Worm (Caenorhabditis elegans) whole organism, L4 larva: ENCODE data around the gene F53F4.12.

ENCODE experiments used
- D1046.2 ChIP-seq: fragments of 200-800 bp; sonication (Bioruptor generic); IDR thresholded peaks from 2 replicates; pipeline ENCODE4 v1.3.6; 2022; ENCODE audit warnings: missing genetic modification characterization, missing compliant biosample characterization
- R02D3.7 ChIP-seq: fragments of 150-350 bp; sonication (generic microtip); optimal IDR thresholded peaks from 3 replicates; lab custom pipeline; 2014; ENCODE audit warnings: missing biosample characterization, missing genetic modification characterization
- T20F7.1 ChIP-seq: fragments of 200-800 bp; sonication (Bioruptor generic); optimal IDR thresholded peaks from 2 replicates; lab custom pipeline; 2018; ENCODE audit warnings: mild to moderate bottlenecking, missing genetic modification characterization, missing compliant biosample characterization
- Y48G9A.11 ChIP-seq: fragments of 200-800 bp; sonication (Bioruptor generic); IDR thresholded peaks from 2 replicates; pipeline ENCODE4 v1.3.6; 2022; ENCODE audit warnings: missing genetic modification reagents, missing genetic modification characterization, missing compliant biosample characterization
- Y5F2A.4 ChIP-seq: fragments of 200-800 bp; sonication (Bioruptor generic); optimal IDR thresholded peaks from 2 replicates; lab custom pipeline; 2018; ENCODE audit warnings: mild to moderate bottlenecking, missing genetic modification characterization, missing compliant biosample characterization
- aha-1 ChIP-seq: fragments of 150-350 bp; peaks from one replicate; lab custom pipeline; 2014; ENCODE audit warnings: missing biosample characterization, missing genetic modification characterization
- ama-1 ChIP-seq: fragments of 150-350 bp; optimal IDR thresholded peaks from 2 replicates; lab custom pipeline; 2014; ENCODE audit warnings: inconsistent platforms, mixed read lengths
- cey-2 ChIP-seq: sonication (generic microtip); optimal IDR thresholded peaks from 3 replicates; lab custom pipeline; 2017; ENCODE audit warnings: missing genetic modification characterization, mild to moderate bottlenecking, missing compliant biosample characterization, antibody characterized with exemption, borderline replicate concordance; ENCODE audit not compliant: insufficient read depth
- ctbp-1 ChIP-seq: fragments of 200-800 bp; sonication (Bioruptor generic); IDR thresholded peaks from 2 replicates; pipeline ENCODE4 v1.3.6; 2022; ENCODE audit warnings: missing genetic modification reagents, missing genetic modification characterization, missing compliant biosample characterization
- dve-1 ChIP-seq: sonication (generic microtip); optimal IDR thresholded peaks from 2 replicates; lab custom pipeline; 2017; ENCODE audit warnings: antibody characterized with exemption, mild to moderate bottlenecking, missing genetic modification characterization, missing compliant biosample characterization; ENCODE audit not compliant: insufficient read depth
- hlh-11 ChIP-seq: fragments of 200-800 bp; sonication (Bioruptor generic); optimal IDR thresholded peaks from 2 replicates; lab custom pipeline; 2018; ENCODE audit warnings: mild to moderate bottlenecking, missing genetic modification characterization, missing compliant biosample characterization
- hlh-30 ChIP-seq: sonication (generic microtip); optimal IDR thresholded peaks from 2 replicates; lab custom pipeline; 2017; ENCODE audit warnings: antibody characterized with exemption, mild to moderate bottlenecking, missing genetic modification characterization, missing compliant biosample characterization; ENCODE audit not compliant: insufficient read depth
- hmg-1.1 ChIP-seq: fragments of 200-800 bp; sonication (Bioruptor generic); IDR thresholded peaks from 2 replicates; pipeline ENCODE4 v1.3.6; 2022; ENCODE audit warnings: missing genetic modification reagents, missing genetic modification characterization, missing compliant biosample characterization
- jun-1 ChIP-seq: fragments of 150-350 bp; optimal IDR thresholded peaks from 2 replicates; lab custom pipeline; 2014; ENCODE audit warnings: missing biosample characterization, missing genetic modification reagents, missing genetic modification characterization
- lim-7 ChIP-seq: fragments of 200-800 bp; sonication (Bioruptor generic); IDR thresholded peaks from 2 replicates; pipeline ENCODE4 v1.3.6; 2022; ENCODE audit warnings: missing genetic modification characterization, missing compliant biosample characterization
- lin-1 ChIP-seq: fragments of 200-800 bp; sonication (Bioruptor generic); IDR thresholded peaks from 2 replicates; pipeline ENCODE4 v1.3.6; 2022; ENCODE audit warnings: missing genetic modification reagents, missing genetic modification characterization, missing compliant biosample characterization
- lin-38 ChIP-seq: fragments of 200-800 bp; sonication (Bioruptor generic); IDR thresholded peaks from 2 replicates; pipeline ENCODE4 v1.3.6; 2022; ENCODE audit warnings: missing genetic modification reagents, missing genetic modification characterization, missing compliant biosample characterization
- lir-3 ChIP-seq: sonication (generic microtip); optimal IDR thresholded peaks from 2 replicates; lab custom pipeline; 2016; ENCODE audit warnings: mild to moderate bottlenecking, missing genetic modification characterization, missing compliant biosample characterization
- madf-5 ChIP-seq, 2 experiments: fragments of 200-800 bp; sonication (Bioruptor generic); IDR thresholded peaks; 2 replicates each; pipeline ENCODE4 v1.3.6; 2022; ENCODE audit warnings: missing compliant biosample characterization in 2 of 2, missing genetic modification characterization in 2 of 2
- mdt-29 ChIP-seq: fragments of 200-800 bp; sonication (Bioruptor generic); IDR thresholded peaks from 2 replicates; pipeline ENCODE4 v1.3.6; 2022; ENCODE audit warnings: missing genetic modification reagents, missing genetic modification characterization, missing compliant biosample characterization
- mep-1 ChIP-seq: fragments of 150-350 bp; sonication (generic microtip); optimal IDR thresholded peaks from 3 replicates; lab custom pipeline; 2014; ENCODE audit warnings: missing biosample characterization, missing genetic modification characterization
- nhr-10 ChIP-seq: fragments of 150-350 bp; optimal IDR thresholded peaks from 2 replicates; lab custom pipeline; 2014; ENCODE audit warnings: missing biosample characterization, missing genetic modification characterization
- nhr-102 ChIP-seq: sonication (generic microtip); optimal IDR thresholded peaks from 2 replicates; lab custom pipeline; 2016; ENCODE audit warnings: mild to moderate bottlenecking, missing genetic modification characterization, moderate library complexity, missing compliant biosample characterization
- nhr-28 ChIP-seq: fragments of 150-350 bp; optimal IDR thresholded peaks from 2 replicates; lab custom pipeline; 2014; ENCODE audit warnings: missing biosample characterization, missing genetic modification characterization
- nhr-41 ChIP-seq: fragments of 200-800 bp; sonication (Bioruptor generic); IDR thresholded peaks from 2 replicates; pipeline ENCODE4 v1.3.6; 2022; ENCODE audit warnings: missing genetic modification reagents, missing genetic modification characterization, missing compliant biosample characterization
- nhr-42 ChIP-seq: fragments of 200-800 bp; sonication (Bioruptor generic); IDR thresholded peaks from 2 replicates; pipeline ENCODE4 v1.3.6; 2022; ENCODE audit warnings: missing genetic modification characterization, missing compliant biosample characterization
- nhr-76 ChIP-seq: fragments of 150-350 bp; optimal IDR thresholded peaks from 2 replicates; lab custom pipeline; 2014; ENCODE audit warnings: missing biosample characterization, missing genetic modification characterization
- nhr-77 ChIP-seq: fragments of 150-350 bp; optimal IDR thresholded peaks from 2 replicates; lab custom pipeline; 2014; ENCODE audit warnings: missing biosample characterization, missing genetic modification characterization
- skn-1 ChIP-seq: fragments of 150-350 bp; optimal IDR thresholded peaks from 2 replicates; lab custom pipeline; 2014; ENCODE audit warnings: missing biosample characterization, missing genetic modification characterization
- spr-3 ChIP-seq: fragments of 200-800 bp; sonication (Bioruptor generic); optimal IDR thresholded peaks from 2 replicates; lab custom pipeline; 2018; ENCODE audit warnings: mild to moderate bottlenecking, missing genetic modification characterization, missing compliant biosample characterization
- tag-97 ChIP-seq: fragments of 200-800 bp; sonication (Bioruptor generic); IDR thresholded peaks from 2 replicates; pipeline ENCODE4 v1.3.6; 2022; ENCODE audit warnings: missing genetic modification characterization, missing compliant biosample characterization
- tra-1 ChIP-seq: fragments of 200-800 bp; sonication (Bioruptor generic); IDR thresholded peaks from 2 replicates; pipeline ENCODE4 v1.3.6; 2022; ENCODE audit warnings: missing genetic modification reagents, missing genetic modification characterization, missing compliant biosample characterization
- unc-39 ChIP-seq: sonication (generic microtip); optimal IDR thresholded peaks from 2 replicates; lab custom pipeline; 2017; ENCODE audit warnings: missing biosample characterization, missing genetic modification characterization
- unc-62 ChIP-seq, 3 experiments: fragments of 150-350 bp in 1 of 3; sonication (generic microtip); optimal IDR thresholded peaks in 2 of 3; peaks in 1 of 3; 1 replicate in 1 of 3; 2 replicates in 2 of 3; lab custom pipeline; 2014 to 2017; ENCODE audit warnings: missing biosample characterization in 3 of 3, missing genetic modification characterization in 3 of 3, missing genetic modification reagents in 3 of 3, missing genotype in 1 of 3
- zfp-3 ChIP-seq: fragments of 200-800 bp; sonication (Bioruptor generic); conservative IDR thresholded peaks from 2 replicates; pipeline ENCODE4 v1.3.6; 2022; ENCODE audit warnings: missing genetic modification reagents, missing genetic modification characterization, missing compliant biosample characterization
- ztf-7 ChIP-seq: fragments of 150-350 bp; optimal IDR thresholded peaks from 2 replicates; lab custom pipeline; 2014; ENCODE audit warnings: missing biosample characterization, missing genetic modification characterization

Gene F53F4.12

DNA sequence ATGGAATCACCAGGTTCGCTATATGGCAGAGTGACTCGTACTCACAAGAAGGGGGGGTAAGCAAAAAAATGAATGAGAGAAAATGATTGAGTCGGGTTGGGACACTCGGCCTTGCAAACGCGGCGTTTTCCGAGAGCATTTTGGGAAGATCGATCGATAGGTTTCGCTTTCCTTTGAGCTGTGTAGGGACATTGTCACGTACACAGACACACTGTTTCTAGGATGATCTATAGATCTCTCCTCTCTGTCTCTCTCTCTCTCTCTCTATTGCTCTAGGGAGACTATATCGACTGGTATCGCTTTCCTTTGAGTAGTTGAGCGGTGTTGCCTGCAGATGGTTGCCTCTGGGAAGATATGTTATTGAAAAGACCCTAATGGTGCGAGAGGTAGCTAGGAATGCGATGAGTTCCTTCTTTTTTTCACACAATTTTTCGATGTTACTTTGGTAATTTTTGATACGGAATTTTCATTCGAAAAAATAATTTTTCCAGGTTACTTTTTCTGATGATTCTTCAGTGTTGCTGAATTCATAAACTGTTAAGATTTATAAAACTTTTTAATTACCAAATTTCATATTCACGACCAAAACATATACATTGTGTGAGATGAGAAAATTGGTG is 24.0 kb downstream of the F53F4.12 start, which contains the start of gene H37A05.4 (continued):
- TF ChIP-seq R02D3.7 (no peak), mdt-29 (GFP tag; lab: Robert Waterston, UW) (peak; percentile 18; the same call in 1 of the 2 replicates), aha-1 (tag; lab: Kevin White, UChicago) (peak; percentile 70), nhr-28 (tag; lab: Kevin White, UChicago) (peak; percentile 9), nhr-102 (tag; lab: Kevin White, UChicago) (peak; percentile 88), lin-38 (peak; percentile 50), madf-5 (GFP tag; IDR thresholded peaks at IDR 0.05; lab: Robert Waterston, UW) (peak in 1 of 2 experiments; percentile 78; a peak in 1 of 4 replicates), lir-3 (no peak), lim-7 (GFP tag; lab: Robert Waterston, UW) (no peak), hlh-11 (peak; percentile 23), nhr-41 (GFP tag; lab: Robert Waterston, UW) (peak; percentile 16; the same call in 1 of the 2 replicates), dve-1 (tag; lab: Kevin White, UChicago) (peak; percentile 29), D1046.2 (GFP tag; lab: Robert Waterston, UW) (0 out of 2 replicates have a peak, but pooled peaks have one; percentile 42), spr-3 (GFP tag; lab: Kevin White, UChicago) (peak; percentile 6), mep-1 (tag; lab: Kevin White, UChicago) (peak; percentile 91), ctbp-1 (GFP tag; lab: Robert Waterston, UW) (0 out of 2 replicates have a peak, but pooled peaks have one; percentile 36), ama-1 (lab: Kevin White, UChicago) (peak; percentile 68), Y48G9A.11 (peak; percentile 50; the same call in 1 of the 2 replicates), hlh-30 (tag; lab: Kevin White, UChicago) (no peak), Y5F2A.4 (GFP tag; lab: Kevin White, UChicago) (peak; percentile 39), tag-97 (GFP tag; lab: Robert Waterston, UW) (no peak)

ce11 chrV:13650800-13651199 is 25.0 kb downstream of the F53F4.12 start:
- TF ChIP-seq dve-1 (tag; lab: Kevin White, UChicago), result no peak
- TF ChIP-seq skn-1, result no peak
- peak in 1 of 2 experiments; percentile 96 for TF ChIP-seq unc-62 (GFP tag; optimal IDR thresholded peaks at IDR 0.05 in 1 of 2; lab: Kevin White, UChicago)
- no peak for TF ChIP-seq unc-62 (tag; optimal IDR thresholded peaks at IDR 0.05; lab: Kevin White, UChicago)
- 0 out of 2 replicates have a peak, but pooled peaks have one; percentile 10 for TF ChIP-seq zfp-3 (GFP tag; lab: Robert Waterston, UW)
- TF ChIP-seq hmg-1.1 (GFP tag; lab: Robert Waterston, UW), result 0 out of 2 replicates have a peak, but pooled peaks have one; percentile 11
- no peak for TF ChIP-seq unc-39
- TF ChIP-seq, all 104 proteins: peak for 3

DNA sequence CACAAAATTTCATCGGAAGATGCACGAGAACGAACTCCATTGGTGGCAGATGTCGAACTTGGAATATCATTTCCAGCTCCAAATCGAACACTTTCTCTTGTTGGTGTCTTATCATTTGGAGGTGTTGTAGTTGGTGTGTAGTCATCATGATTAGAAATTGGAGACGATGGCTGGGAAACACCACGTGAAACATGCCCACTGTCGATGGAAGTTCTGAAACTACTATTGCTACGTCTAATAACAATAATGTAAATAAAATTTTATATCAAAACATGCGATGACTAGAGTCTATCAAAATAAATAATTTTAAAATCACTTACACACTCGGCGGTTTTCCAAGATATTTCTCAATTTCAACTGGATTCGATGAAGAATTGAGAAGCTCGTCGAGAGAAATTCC is 26.5 kb downstream of the F53F4.12 start:
- TF ChIP-seq T20F7.1 (GFP tag; lab: Kevin White, UChicago) (peak; percentile 47), D1046.2 (GFP tag; lab: Robert Waterston, UW) (no peak), cey-2 (tag; lab: Kevin White, UChicago) (no peak), nhr-77 (tag; lab: Kevin White, UChicago) (peak; percentile 31), lin-1 (GFP tag; lab: Robert Waterston, UW) (no peak), nhr-42 (no peak), Y5F2A.4 (GFP tag; lab: Kevin White, UChicago) (no peak), nhr-10 (tag; lab: Kevin White, UChicago) (no peak), ztf-7 (no peak), tra-1 (no peak), nhr-76 (no peak), jun-1 (tag; lab: Kevin White, UChicago) (no peak), lim-7 (GFP tag; lab: Robert Waterston, UW) (no peak), nhr-28 (tag; lab: Kevin White, UChicago) (peak; percentile 64)
- TF ChIP-seq, all 104 proteins: peak for 3
